Fruit fly (Drosophila melanogaster) whole organism, embryonic: Measurements from ENCODE around the gene Rift.

Experiments
- Asciz ChIP-seq: fragments of 200-800 bp; sonication (Bioruptor generic); optimal IDR thresholded peaks from 2 replicates; lab custom pipeline; 2017; ENCODE audit warnings: missing biosample characterization, mild to moderate bottlenecking, missing genetic modification characterization, missing genetic modification reagents
- Awh ChIP-seq: fragments of 200-800 bp; sonication (Bioruptor generic); IDR thresholded peaks from 2 replicates; pipeline ENCODE4, ENCODE4 v1.3.6; 2022; ENCODE audit warnings: missing biosample characterization, missing genetic modification characterization
- B-H1 ChIP-seq: fragments of 200-800 bp; sonication (Bioruptor generic); IDR thresholded peaks from 3 replicates; pipeline ENCODE4 v1.3.6; 2022; ENCODE audit warnings: missing biosample characterization, missing genetic modification characterization
- CG10979 ChIP-seq: fragments of 200-800 bp; sonication (Bioruptor generic); optimal IDR thresholded peaks from 2 replicates; lab custom pipeline; 2018; ENCODE audit warnings: missing biosample characterization, mild to moderate bottlenecking, missing genetic modification characterization, moderate library complexity
- CG11695 ChIP-seq: fragments of 200-800 bp; sonication (Bioruptor generic); IDR thresholded peaks from 3 replicates; pipeline ENCODE4 v1.3.6; 2022; ENCODE audit warnings: missing biosample characterization, missing genetic modification characterization
- CG11696 ChIP-seq: fragments of 200-800 bp; sonication (Bioruptor generic); IDR thresholded peaks from 2 replicates; pipeline ENCODE4 v1.3.6; 2022; ENCODE audit warnings: missing biosample characterization, missing genetic modification characterization
- CG13287 ChIP-seq: fragments of 200-800 bp; sonication (Bioruptor generic); IDR thresholded peaks from 2 replicates; pipeline ENCODE4 v1.3.6; 2022; ENCODE audit warnings: missing biosample characterization, missing genetic modification characterization; ENCODE audit not compliant: partially characterized antibody
- CG13296 ChIP-seq: fragments of 200-800 bp; sonication (Bioruptor generic); optimal IDR thresholded peaks from 3 replicates; lab custom pipeline; 2018; ENCODE audit warnings: missing biosample characterization, mild to moderate bottlenecking, missing genetic modification characterization
- CG13424 ChIP-seq: fragments of 200-800 bp; sonication (Bioruptor generic); optimal IDR thresholded peaks from 2 replicates; lab custom pipeline; 2019; ENCODE audit warnings: missing biosample characterization, mild to moderate bottlenecking, missing genetic modification characterization, moderate library complexity
- CG14014 ChIP-seq: fragments of 200-800 bp; sonication (Bioruptor generic); IDR thresholded peaks from 2 replicates; pipeline ENCODE4 v1.3.6; 2022; ENCODE audit warnings: missing biosample characterization, missing genetic modification characterization
- CG15601 ChIP-seq: fragments of 200-800 bp; sonication (Bioruptor generic); optimal IDR thresholded peaks from 3 replicates; lab custom pipeline; 2019; ENCODE audit warnings: missing biosample characterization, mild to moderate bottlenecking, missing genetic modification characterization, moderate library complexity
- CG15696 ChIP-seq: fragments of 200-800 bp; sonication (Bioruptor generic); optimal IDR thresholded peaks from 2 replicates; lab custom pipeline; 2019; ENCODE audit warnings: missing biosample characterization, mild to moderate bottlenecking, missing genetic modification characterization, moderate library complexity
- CG1792 ChIP-seq: fragments of 200-800 bp; sonication (Bioruptor generic); optimal IDR thresholded peaks from 2 replicates; lab custom pipeline; 2016; ENCODE audit warnings: missing biosample characterization, missing genetic modification characterization
- CG2678 ChIP-seq: fragments of 200-800 bp; sonication (Bioruptor generic); optimal IDR thresholded peaks from 3 replicates; lab custom pipeline; 2019; ENCODE audit warnings: missing biosample characterization, mild to moderate bottlenecking, missing genetic modification characterization, moderate library complexity
- CG34422 ChIP-seq: fragments of 200-800 bp; sonication (Bioruptor generic); IDR thresholded peaks from 3 replicates; pipeline ENCODE4 v1.3.6; 2022; ENCODE audit warnings: missing biosample characterization, missing genetic modification characterization
- CG4617 ChIP-seq: fragments of 200-800 bp; sonication (Bioruptor generic); optimal IDR thresholded peaks from 3 replicates; lab custom pipeline; 2016; ENCODE audit warnings: missing biosample characterization, missing genetic modification characterization, borderline replicate concordance
- CG4707 ChIP-seq: fragments of 200-800 bp; sonication (Bioruptor generic); optimal IDR thresholded peaks from 2 replicates; lab custom pipeline; 2018; ENCODE audit warnings: missing biosample characterization, mild to moderate bottlenecking, missing genetic modification characterization, moderate library complexity
- CG6813 ChIP-seq: fragments of 200-800 bp; sonication (Bioruptor generic); optimal IDR thresholded peaks from 2 replicates; lab custom pipeline; 2017; ENCODE audit warnings: missing biosample characterization, missing genetic modification characterization, mild to moderate bottlenecking, moderate library complexity, missing genetic modification reagents
- CG7745 ChIP-seq: fragments of 200-800 bp; sonication (Bioruptor generic); optimal IDR thresholded peaks from 2 replicates; lab custom pipeline; 2018; ENCODE audit warnings: missing biosample characterization, mild to moderate bottlenecking, missing genetic modification characterization, moderate library complexity
- CG8281 ChIP-seq: fragments of 200-800 bp; sonication (Bioruptor generic); optimal IDR thresholded peaks from 2 replicates; lab custom pipeline; 2018; ENCODE audit warnings: missing biosample characterization, mild to moderate bottlenecking, missing genetic modification characterization, moderate library complexity
- CG9437 ChIP-seq: fragments of 200-800 bp; sonication (Bioruptor generic); optimal IDR thresholded peaks from 2 replicates; lab custom pipeline; 2018; ENCODE audit warnings: missing biosample characterization, mild to moderate bottlenecking, missing genetic modification characterization
- Dad ChIP-seq: fragments of 200-800 bp; sonication (Bioruptor generic); optimal IDR thresholded peaks from 3 replicates; lab custom pipeline; 2016; ENCODE audit warnings: missing biosample characterization, missing genetic modification characterization
- Drgx ChIP-seq: fragments of 200-800 bp; sonication (Bioruptor generic); IDR thresholded peaks from 2 replicates; pipeline ENCODE4 v1.3.6; 2022; ENCODE audit warnings: missing biosample characterization, missing genetic modification characterization
- HHEX ChIP-seq: fragments of 200-800 bp; sonication (Bioruptor generic); optimal IDR thresholded peaks from 3 replicates; lab custom pipeline; 2017; ENCODE audit warnings: missing biosample characterization, mild to moderate bottlenecking, missing genetic modification characterization, missing genetic modification reagents
- Hr78 ChIP-seq, 2 experiments: fragments of 200-800 bp in 1 of 2; fragments of >200 bp in 1 of 2; sonication (Bioruptor generic) in 1 of 2; optimal IDR thresholded peaks; 2 replicates each; lab custom pipeline; 2017 to 2019; ENCODE audit warnings: missing biosample characterization in 2 of 2, missing genetic modification characterization in 2 of 2, mild to moderate bottlenecking in 1 of 2, moderate library complexity in 1 of 2
- Mrtf ChIP-seq: fragments of 200-800 bp; sonication (Bioruptor generic); IDR thresholded peaks from 3 replicates; pipeline ENCODE4 v1.3.6; 2022; ENCODE audit warnings: missing biosample characterization, missing genetic modification characterization
- NfI ChIP-seq: fragments of 200-800 bp; sonication (Bioruptor generic); optimal IDR thresholded peaks from 3 replicates; lab custom pipeline; 2018; ENCODE audit warnings: missing biosample characterization, mild to moderate bottlenecking, missing genetic modification characterization, moderate library complexity
- ac ChIP-seq: fragments of 200-800 bp; sonication (Bioruptor generic); optimal IDR thresholded peaks from 3 replicates; lab custom pipeline; 2017; ENCODE audit warnings: missing biosample characterization, mild to moderate bottlenecking, missing genetic modification characterization
- chif ChIP-seq, 2 experiments: fragments of 200-800 bp; sonication (Bioruptor generic); optimal IDR thresholded peaks; 3 replicates each; lab custom pipeline; 2016; ENCODE audit warnings: missing biosample characterization in 2 of 2, missing genetic modification characterization in 2 of 2
- cwo ChIP-seq: fragments of 200-800 bp; sonication (Bioruptor generic); optimal IDR thresholded peaks from 3 replicates; lab custom pipeline; 2017; ENCODE audit warnings: missing biosample characterization, missing genetic modification characterization, mild to moderate bottlenecking, moderate library complexity, missing genetic modification reagents
- esg ChIP-seq: fragments of 200-800 bp; sonication (Bioruptor generic); conservative IDR thresholded peaks from 2 replicates; pipeline ENCODE4 v1.3.6; 2022; ENCODE audit warnings: missing biosample characterization, missing genetic modification characterization
- ftz-f1 ChIP-seq: fragments of 200-800 bp; sonication (Bioruptor generic); optimal IDR thresholded peaks from 2 replicates; lab custom pipeline; 2016; ENCODE audit warnings: missing biosample characterization, missing genetic modification characterization
- gro ChIP-seq: fragments of 200-800 bp; sonication (Bioruptor generic); optimal IDR thresholded peaks from 2 replicates; lab custom pipeline; 2016; ENCODE audit warnings: missing biosample characterization, missing genetic modification characterization
- gt ChIP-seq: fragments of 200-800 bp; sonication (Bioruptor generic); IDR thresholded peaks from 2 replicates; pipeline ENCODE4 v1.3.6; 2022; ENCODE audit warnings: missing biosample characterization, missing genetic modification characterization
- hb ChIP-seq: fragments of 200-800 bp; sonication (Bioruptor generic); IDR thresholded peaks from 3 replicates; pipeline ENCODE4 v1.3.6; 2022; ENCODE audit warnings: missing biosample characterization, missing genetic modification characterization; ENCODE audit not compliant: partially characterized antibody
- hth ChIP-seq: fragments of >200 bp; optimal IDR thresholded peaks from 2 replicates; lab custom pipeline; 2017; ENCODE audit warnings: inconsistent platforms
- odd ChIP-seq: fragments of 200-800 bp; sonication (Bioruptor generic); optimal IDR thresholded peaks from 2 replicates; lab custom pipeline; 2017; ENCODE audit warnings: missing biosample characterization, mild to moderate bottlenecking, missing genetic modification characterization
- salm ChIP-seq: fragments of 200-800 bp; sonication (Bioruptor generic); optimal IDR thresholded peaks from 2 replicates; lab custom pipeline; 2018; ENCODE audit warnings: missing biosample characterization, mild to moderate bottlenecking, missing genetic modification characterization
- sc ChIP-seq, 3 experiments: fragments of >200 bp in 2 of 3; fragments of 200-800 bp in 1 of 3; sonication (Bioruptor generic) in 1 of 3; optimal IDR thresholded peaks; 2 replicates in 2 of 3; 3 replicates in 1 of 3; lab custom pipeline; 2017; ENCODE audit warnings: mild to moderate bottlenecking in 1 of 3, missing biosample characterization in 1 of 3, missing genetic modification characterization in 1 of 3, missing genetic modification reagents in 1 of 3
- sens ChIP-seq: fragments of 200-800 bp; sonication (Bioruptor generic); peaks from one replicate; lab custom pipeline; 2016; ENCODE audit warnings: missing biosample characterization, missing genetic modification characterization
- sens-2 ChIP-seq: fragments of 200-800 bp; sonication (Bioruptor generic); IDR thresholded peaks from 2 replicates; pipeline ENCODE4 v1.3.6; 2022; ENCODE audit warnings: missing biosample characterization, missing genetic modification characterization
- seq ChIP-seq: fragments of 200-800 bp; sonication (Bioruptor generic); IDR thresholded peaks from 2 replicates; pipeline ENCODE4 v1.3.6; 2022; ENCODE audit warnings: missing biosample characterization, missing genetic modification characterization
- sim ChIP-seq: fragments of 200-800 bp; sonication (Bioruptor generic); IDR thresholded peaks from 2 replicates; pipeline ENCODE4 v1.3.6; 2022; ENCODE audit warnings: missing biosample characterization, missing genetic modification characterization
- sima ChIP-seq: fragments of 200-800 bp; sonication (Bioruptor generic); optimal IDR thresholded peaks from 2 replicates; lab custom pipeline; 2016; ENCODE audit warnings: missing biosample characterization, missing genetic modification characterization
- sob ChIP-seq: fragments of 200-800 bp; sonication (Bioruptor generic); IDR thresholded peaks from 2 replicates; pipeline ENCODE4 v1.3.6; 2022; ENCODE audit warnings: missing biosample characterization, missing genetic modification characterization
- stc ChIP-seq: fragments of 200-800 bp; sonication (Bioruptor generic); IDR thresholded peaks from 2 replicates; pipeline ENCODE4 v1.3.6; 2022; ENCODE audit warnings: missing biosample characterization, missing genetic modification characterization
- tna ChIP-seq: fragments of 200-800 bp; sonication (Bioruptor generic); IDR thresholded peaks from 2 replicates; pipeline ENCODE4 v1.3.6; 2022; ENCODE audit warnings: missing biosample characterization, missing genetic modification characterization; ENCODE audit not compliant: partially characterized antibody

The Rift gene

dm6 chr3R:31776583-31777362 lies 33.2 kb downstream of the Rift start, which contains the start of the genes CG2126 and faf (continued):
- TF ChIP-seq CG13296 (GFP tag; lab: Kevin White, UChicago) (peak; percentile 76), sc (optimal IDR thresholded peaks at IDR 0.05; lab: Kevin White, UChicago) (no peak), sc (GFP tag; optimal IDR thresholded peaks at IDR 0.05; lab: Kevin White, UChicago) (peak; percentile 36), gro (peak; percentile 48), seq (peak; percentile 58), CG13424 (tag; lab: Kevin White, UChicago) (peak; percentile 87), salm (tag; lab: Kevin White, UChicago) (peak; percentile 29), sim (GFP tag; lab: Robert Waterston, UW) (0 out of 2 replicates have a peak, but pooled peaks have one; percentile 7), sob (GFP tag; lab: Robert Waterston, UW) (peak; percentile 64), CG10979 (tag; lab: Kevin White, UChicago) (peak; percentile 72), tna (no peak; the same call in 1 of the 2 replicates), CG7745 (tag; lab: Kevin White, UChicago) (no peak), CG2678 (tag; lab: Kevin White, UChicago) (peak; percentile 88), CG14014 (GFP tag; lab: Robert Waterston, UW) (peak; percentile 82), hb (GFP tag; lab: Robert Waterston, UW) (no peak), CG11696 (peak; percentile 51), CG1792 (no peak), HHEX (GFP tag; lab: Kevin White, UChicago) (peak; percentile 69), CG13287 (GFP tag; lab: Robert Waterston, UW) (peak; percentile 61; the same call in 1 of the 2 replicates), sens-2 (0 out of 2 replicates have a peak, but pooled peaks have one; percentile 51), esg (GFP tag; lab: Robert Waterston, UW) (peak; percentile 50), Mrtf (GFP tag; lab: Robert Waterston, UW) (peak; percentile 47; the same call in 1 of the 3 replicates), sima (GFP tag; lab: Kevin White, UChicago) (no peak), cwo (GFP tag; lab: Kevin White, UChicago) (peak; percentile 52), hth (lab: Kevin White, UChicago) (no peak), Drgx (0 out of 2 replicates have a peak, but pooled peaks have one; percentile 14), B-H1 (GFP tag; lab: Robert Waterston, UW) (peak; percentile 56; the same call in 2 of the 3 replicates), ac (no peak), Asciz (GFP tag; lab: Kevin White, UChicago) (no peak), gt (GFP tag; lab: Robert Waterston, UW) (peak; percentile 31; the same call in 1 of the 2 replicates), odd (GFP tag; lab: Kevin White, UChicago) (peak; percentile 35), CG4617 (GFP tag; lab: Kevin White, UChicago) (peak; percentile 52), CG4707 (GFP tag; lab: Kevin White, UChicago) (no peak), CG8281 (peak; percentile 49), Awh (GFP tag; lab: Robert Waterston, UW) (0 out of 2 replicates have a peak, but pooled peaks have one; percentile 48), chif (GFP tag; optimal IDR thresholded peaks at IDR 0.05; lab: Kevin White, UChicago) (peak in 1 of 2 experiments; percentile 39), Dad (GFP tag; lab: Kevin White, UChicago) (peak; percentile 5), CG34422 (peak; percentile 80; the same call in 2 of the 3 replicates), CG9437 (GFP tag; lab: Kevin White, UChicago) (peak; percentile 70), CG15696 (peak; percentile 73), CG11695 (peak; percentile 76; the same call in 2 of the 3 replicates), ftz-f1 (GFP tag; lab: Kevin White, UChicago) (no peak), CG15601 (peak; percentile 74), CG6813 (GFP tag; lab: Kevin White, UChicago) (peak; percentile 14), Hr78 (GFP tag; optimal IDR thresholded peaks at IDR 0.05; lab: Kevin White, UChicago) (no peak), sens (GFP tag; lab: Kevin White, UChicago) (peak; percentile 83), stc (GFP tag; lab: Robert Waterston, UW) (peak; percentile 61), NfI (GFP tag; lab: Kevin White, UChicago) (peak; percentile 78)
